Worm (Caenorhabditis elegans) whole organism, late embryonic: ENCODE measurements around the gene T04H1.5.

Experiments used
- ama-1 ChIP-seq: fragments of 150-350 bp; optimal IDR thresholded peaks from 2 replicates; lab custom pipeline; 2014
- ceh-22 ChIP-seq: sonication (generic microtip); optimal IDR thresholded peaks from 2 replicates; lab custom pipeline; 2017; ENCODE audit warnings: missing biosample characterization, missing genetic modification characterization
- dmd-4 ChIP-seq: sonication (generic microtip); optimal IDR thresholded peaks from 2 replicates; lab custom pipeline; 2016; ENCODE audit warnings: borderline replicate concordance, missing genetic modification characterization, missing compliant biosample characterization
- dve-1 ChIP-seq: sonication (generic microtip); optimal IDR thresholded peaks from 2 replicates; lab custom pipeline; 2017; ENCODE audit warnings: antibody characterized with exemption, mild to moderate bottlenecking, missing genetic modification characterization, missing compliant biosample characterization
- ets-4 ChIP-seq: sonication (generic microtip); optimal IDR thresholded peaks from 2 replicates; lab custom pipeline; 2016; ENCODE audit warnings: missing genetic modification characterization, missing compliant biosample characterization
- fkh-10 ChIP-seq: fragments of 150-350 bp; optimal IDR thresholded peaks from 2 replicates; lab custom pipeline; 2014; ENCODE audit warnings: missing biosample characterization, missing genetic modification reagents, missing genetic modification characterization
- nfya-1 ChIP-seq: sonication (generic microtip); optimal IDR thresholded peaks from 2 replicates; lab custom pipeline; 2017; ENCODE audit warnings: missing genetic modification characterization, mild to moderate bottlenecking, missing compliant biosample characterization, antibody characterized with exemption, moderate library complexity
- pat-9 ChIP-seq: fragments of 200-800 bp; sonication (Bioruptor generic); optimal IDR thresholded peaks from 2 replicates; lab custom pipeline; 2018; ENCODE audit warnings: mild to moderate bottlenecking, missing genetic modification characterization, moderate library complexity, missing compliant biosample characterization
- pha-4 ChIP-seq: fragments of 150-350 bp; optimal IDR thresholded peaks from 2 replicates; lab custom pipeline; 2018; ENCODE audit warnings: missing biosample characterization, missing genetic modification reagents, missing genetic modification characterization
- ref-2 ChIP-seq: sonication (generic microtip); optimal IDR thresholded peaks from 2 replicates; lab custom pipeline; 2016; ENCODE audit warnings: missing genetic modification characterization, missing compliant biosample characterization
- sox-4 ChIP-seq: sonication (generic microtip); optimal IDR thresholded peaks from 2 replicates; lab custom pipeline; 2017; ENCODE audit warnings: mild to moderate bottlenecking, missing genetic modification characterization, inconsistent platforms, missing compliant biosample characterization
- unc-86 ChIP-seq: sonication (generic microtip); optimal IDR thresholded peaks from 2 replicates; lab custom pipeline; 2016; ENCODE audit warnings: missing genetic modification characterization, missing compliant biosample characterization

ce11 chrV:12263723-12264122 lies 12.6 kb downstream of the T04H1.5 start, which contains the start of gene ssp-35:
- TF ChIP-seq dve-1 (tag; lab: Kevin White, UChicago) (no peak), ama-1 (lab: Kevin White, UChicago) (no peak), sox-4 (tag; lab: Kevin White, UChicago) (no peak), dmd-4 (tag; lab: Kevin White, UChicago) (no peak), ets-4 (no peak), pha-4 (tag; lab: Kevin White, UChicago) (no peak), unc-86 (tag; lab: Kevin White, UChicago) (no peak), ceh-22 (tag; lab: Kevin White, UChicago) (no peak), pat-9 (tag; lab: Kevin White, UChicago) (no peak), fkh-10 (GFP tag; lab: Kevin White, UChicago) (no peak), ref-2 (tag; lab: Kevin White, UChicago) (no peak), nfya-1 (tag; lab: Kevin White, UChicago) (no peak)
